Fruit fly (Drosophila melanogaster): ENCODE data around the gene CG15739.

DNA sequence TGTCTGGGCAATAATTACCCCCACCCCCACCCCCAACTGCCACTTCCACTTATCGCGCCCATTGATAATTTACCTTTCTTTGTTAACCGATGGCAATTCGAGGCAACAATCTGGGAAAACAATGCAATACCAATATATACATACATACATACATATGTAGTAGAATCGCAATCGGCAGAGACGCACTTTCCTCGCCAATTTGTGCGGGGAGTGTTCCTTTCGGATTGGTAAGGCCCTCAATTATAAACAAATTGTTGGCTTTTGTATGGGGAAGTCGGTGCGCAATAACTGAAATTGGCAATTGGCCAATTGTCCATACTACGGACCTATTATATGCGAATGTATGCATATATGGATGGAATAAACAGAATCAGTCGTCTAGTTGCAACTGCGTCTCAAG lies 50.6 kb downstream of the CG15739 start:
- no peak for TF ChIP-seq kay (GFP tag; ENCODE audit: borderline replicate concordance)
- TF ChIP-seq CG14711 (tag; optimal IDR thresholded peaks at IDR 0.05), result no peak
- no peak for TF ChIP-seq CG5204 (GFP tag; optimal IDR thresholded peaks at IDR 0.05)
- TF ChIP-seq toe (GFP tag; optimal IDR thresholded peaks at IDR 0.05), result no peak
- no peak for TF ChIP-seq Crg-1 (GFP tag; optimal IDR thresholded peaks at IDR 0.05)
- no peak for TF ChIP-seq Clk (GFP tag; optimal IDR thresholded peaks at IDR 0.05)
- no peak for TF ChIP-seq Mnt (GFP tag; optimal IDR thresholded peaks at IDR 0.05)
- no peak for TF ChIP-seq cic (GFP tag; optimal IDR thresholded peaks at IDR 0.05)
- no peak for TF ChIP-seq CG1620 (GFP tag; optimal IDR thresholded peaks at IDR 0.05)
- TF ChIP-seq CG7045 (GFP tag; optimal IDR thresholded peaks at IDR 0.05), result no peak
- TF ChIP-seq cnc (optimal IDR thresholded peaks at IDR 0.05), result no peak

Measured in whole organism, adult.